Fruit fly (Drosophila melanogaster) whole organism, adult: Measurements from ENCODE around the gene sky.

Source experiments
- CG11617 ChIP-seq: fragments of 200-800 bp; sonication (Bioruptor generic); optimal IDR thresholded peaks from 2 replicates; lab custom pipeline; 2017; ENCODE audit warnings: mild to moderate bottlenecking, missing biosample characterization, missing genetic modification reagents, missing genetic modification characterization
- CG12768 ChIP-seq: fragments of 200-800 bp; sonication (Bioruptor generic); optimal IDR thresholded peaks from 2 replicates; lab custom pipeline; 2017; ENCODE audit warnings: missing biosample characterization, missing genetic modification characterization, mild to moderate bottlenecking, moderate library complexity, missing genetic modification reagents
- CG14711 ChIP-seq: fragments of 200-800 bp; sonication (Bioruptor generic); optimal IDR thresholded peaks from 2 replicates; lab custom pipeline; 2018; ENCODE audit warnings: missing biosample characterization, mild to moderate bottlenecking, missing genetic modification characterization, moderate library complexity
- CG1620 ChIP-seq: fragments of 200-800 bp; sonication (Bioruptor generic); optimal IDR thresholded peaks from 2 replicates; lab custom pipeline; 2016; ENCODE audit warnings: missing biosample characterization, missing genetic modification characterization
- CG33017 ChIP-seq: fragments of 200-800 bp; sonication (Bioruptor generic); optimal IDR thresholded peaks from 2 replicates; lab custom pipeline; 2018; ENCODE audit warnings: missing biosample characterization, mild to moderate bottlenecking, missing genetic modification characterization, moderate library complexity
- CG5204 ChIP-seq: fragments of 200-800 bp; sonication (Bioruptor generic); optimal IDR thresholded peaks from 2 replicates; lab custom pipeline; 2016; ENCODE audit warnings: missing biosample characterization, missing genetic modification characterization
- CG7045 ChIP-seq: fragments of 200-800 bp; sonication (Bioruptor generic); optimal IDR thresholded peaks from 2 replicates; lab custom pipeline; 2017; ENCODE audit warnings: missing biosample characterization, mild to moderate bottlenecking, missing genetic modification characterization
- CG7101 ChIP-seq: fragments of 200-800 bp; sonication (Bioruptor generic); optimal IDR thresholded peaks from 2 replicates; lab custom pipeline; 2018; ENCODE audit warnings: missing biosample characterization, mild to moderate bottlenecking, missing genetic modification characterization, moderate library complexity
- Clk ChIP-seq: fragments of 200-800 bp; sonication (Bioruptor generic); optimal IDR thresholded peaks from 2 replicates; lab custom pipeline; 2017; ENCODE audit warnings: missing biosample characterization, missing genetic modification characterization
- Crg-1 ChIP-seq: fragments of 200-800 bp; sonication (Bioruptor generic); optimal IDR thresholded peaks from 2 replicates; lab custom pipeline; 2016; ENCODE audit warnings: missing biosample characterization, missing genetic modification characterization
- Hr96 ChIP-seq: fragments of 200-800 bp; sonication (Bioruptor generic); optimal IDR thresholded peaks from 2 replicates; lab custom pipeline; 2016; ENCODE audit warnings: missing biosample characterization, missing genetic modification characterization
- Mnt ChIP-seq: fragments of 200-800 bp; sonication (Bioruptor generic); optimal IDR thresholded peaks from 2 replicates; lab custom pipeline; 2016; ENCODE audit warnings: missing biosample characterization, mild to moderate bottlenecking, missing genetic modification characterization
- bab1 ChIP-seq: fragments of 200-800 bp; sonication (Bioruptor generic); optimal IDR thresholded peaks from 3 replicates; lab custom pipeline; 2019; ENCODE audit warnings: missing biosample characterization, mild to moderate bottlenecking, missing genetic modification characterization, moderate library complexity
- cic ChIP-seq: fragments of 200-800 bp; sonication (Bioruptor generic); optimal IDR thresholded peaks from 2 replicates; lab custom pipeline; 2017; ENCODE audit warnings: missing biosample characterization, mild to moderate bottlenecking, missing genetic modification characterization, moderate library complexity
- cnc ChIP-seq, 2 experiments: fragments of >200 bp; optimal IDR thresholded peaks; 2 replicates each; lab custom pipeline; 2017
- kay ChIP-seq: fragments of 200-800 bp; sonication (Bioruptor generic); peaks from one replicate; lab custom pipeline; 2016; ENCODE audit warnings: missing biosample characterization, missing genetic modification characterization, borderline replicate concordance
- ovo ChIP-seq: fragments of 200-800 bp; sonication (Bioruptor generic); optimal IDR thresholded peaks from 2 replicates; lab custom pipeline; 2016; ENCODE audit warnings: missing biosample characterization, missing genetic modification characterization
- pad ChIP-seq: fragments of 200-800 bp; sonication (Bioruptor generic); optimal IDR thresholded peaks from 3 replicates; lab custom pipeline; 2017; ENCODE audit warnings: missing biosample characterization, missing genetic modification characterization, mild to moderate bottlenecking, moderate library complexity, missing genetic modification reagents
- tj ChIP-seq: fragments of 200-800 bp; sonication (Bioruptor generic); optimal IDR thresholded peaks from 3 replicates; lab custom pipeline; 2017; ENCODE audit warnings: missing biosample characterization, mild to moderate bottlenecking, missing genetic modification characterization, moderate library complexity
- toe ChIP-seq: fragments of 200-800 bp; sonication (Bioruptor generic); optimal IDR thresholded peaks from 2 replicates; lab custom pipeline; 2016; ENCODE audit warnings: missing biosample characterization, missing genetic modification characterization

The sky gene

DNA sequence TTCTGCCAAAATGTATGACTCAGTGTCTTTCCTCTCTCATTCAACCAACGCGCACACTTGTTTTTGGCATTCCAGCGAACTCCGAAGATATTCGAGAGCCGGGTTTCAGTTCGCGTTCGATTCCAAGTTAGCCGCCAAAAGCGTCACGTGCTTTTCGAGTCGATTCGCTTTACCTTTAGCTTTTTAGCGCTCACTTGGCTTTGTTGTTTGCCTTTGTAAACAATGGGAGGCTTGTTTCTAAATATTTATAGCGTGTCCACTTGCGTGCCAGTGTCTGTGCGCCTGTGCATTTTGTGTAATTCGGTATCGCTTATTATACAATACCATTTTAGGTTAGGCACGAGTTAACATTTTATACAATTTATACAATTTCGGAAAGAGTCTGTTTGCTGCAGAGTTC is 7.4 kb downstream of the sky start:
- TF ChIP-seq Crg-1 (GFP tag; lab: Kevin White, UChicago) (peak; percentile 7), CG7045 (GFP tag; lab: Kevin White, UChicago) (no peak), pad (GFP tag; lab: Kevin White, UChicago) (no peak), tj (GFP tag; lab: Kevin White, UChicago) (peak; percentile 16), CG12768 (GFP tag; lab: Kevin White, UChicago) (no peak), CG11617 (GFP tag; lab: Kevin White, UChicago) (no peak), bab1 (GFP tag; lab: Kevin White, UChicago) (no peak), cnc (optimal IDR thresholded peaks at IDR 0.05; lab: Kevin White, UChicago) (no peak), Hr96 (GFP tag; lab: Kevin White, UChicago) (no peak), Mnt (GFP tag; lab: Kevin White, UChicago) (peak; percentile 5)

- TF ChIP-seq toe (GFP tag; lab: Kevin White, UChicago) (no peak), Clk (no peak), CG5204 (GFP tag; lab: Kevin White, UChicago) (no peak), tj (GFP tag; lab: Kevin White, UChicago) (peak; percentile 96), bab1 (GFP tag; lab: Kevin White, UChicago) (no peak), CG12768 (GFP tag; lab: Kevin White, UChicago) (no peak)
Observed at dm6 chr2L:20909301-20909700, 9.4 kb downstream of the sky start.

dm6 chr2L:20907995-20908654 is 10.6 kb downstream of the sky start:
- TF ChIP-seq cnc (optimal IDR thresholded peaks at IDR 0.05; lab: Kevin White, UChicago) = no peak
- TF ChIP-seq tj (GFP tag; lab: Kevin White, UChicago) = peak; percentile 97
- TF ChIP-seq bab1 (GFP tag; lab: Kevin White, UChicago) = peak; percentile 4

dm6 chr2L:20905025-20905424 is 13.7 kb downstream of the sky start:
- peak; percentile 92 for TF ChIP-seq tj (GFP tag; lab: Kevin White, UChicago)
- TF ChIP-seq CG1620 (GFP tag; lab: Kevin White, UChicago) = no peak
- TF ChIP-seq CG33017 (tag; lab: Kevin White, UChicago) = no peak
- TF ChIP-seq Hr96 (GFP tag; lab: Kevin White, UChicago) = no peak
- TF ChIP-seq CG7045 (GFP tag; lab: Kevin White, UChicago) = no peak
- TF ChIP-seq CG14711 = no peak
- TF ChIP-seq CG12768 (GFP tag; lab: Kevin White, UChicago) = peak; percentile 20

- no peak for TF ChIP-seq CG1620 (GFP tag; lab: Kevin White, UChicago)
- TF ChIP-seq ovo = no peak
- peak; percentile 40 for TF ChIP-seq kay (GFP tag; lab: Kevin White, UChicago)
- TF ChIP-seq Crg-1 (GFP tag; lab: Kevin White, UChicago) = no peak
- TF ChIP-seq cic (GFP tag; lab: Kevin White, UChicago) = no peak
- no peak for TF ChIP-seq Clk
- no peak for TF ChIP-seq CG12768 (GFP tag; lab: Kevin White, UChicago)
- no peak for TF ChIP-seq CG5204 (GFP tag; lab: Kevin White, UChicago)
Observed at dm6 chr2L:20904327-20904726, 14.4 kb downstream of the sky start.

DNA sequence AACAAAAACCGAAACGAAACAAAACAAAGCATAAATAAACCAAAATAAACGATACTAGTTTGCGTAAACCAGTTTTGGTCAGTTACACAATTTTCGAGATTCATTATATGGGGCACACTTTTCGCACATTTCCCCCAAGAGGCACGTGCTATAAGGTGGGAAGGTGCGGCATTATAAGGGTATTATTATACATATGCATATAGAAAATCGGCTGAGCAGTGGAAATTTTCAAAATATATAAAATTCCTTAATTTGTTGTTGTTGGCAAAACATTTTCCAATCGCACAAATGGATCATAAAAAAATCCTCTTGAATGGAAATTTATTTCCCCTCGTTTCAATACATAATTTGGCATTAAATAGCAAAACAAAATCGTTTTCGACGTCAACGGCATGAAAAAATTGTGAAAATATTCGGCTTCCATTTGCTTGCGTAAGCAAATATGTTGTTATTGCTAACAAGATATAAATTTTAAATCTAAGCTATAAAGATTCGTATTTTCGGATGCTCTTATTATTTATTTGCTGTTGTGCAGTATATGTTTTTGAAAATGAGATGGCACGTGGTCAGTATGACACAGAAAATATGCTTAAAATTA is 20.2 kb downstream of the sky start:
- no peak for TF ChIP-seq CG12768 (GFP tag; lab: Kevin White, UChicago)
- TF ChIP-seq kay (GFP tag; lab: Kevin White, UChicago) = peak; percentile 58

DNA sequence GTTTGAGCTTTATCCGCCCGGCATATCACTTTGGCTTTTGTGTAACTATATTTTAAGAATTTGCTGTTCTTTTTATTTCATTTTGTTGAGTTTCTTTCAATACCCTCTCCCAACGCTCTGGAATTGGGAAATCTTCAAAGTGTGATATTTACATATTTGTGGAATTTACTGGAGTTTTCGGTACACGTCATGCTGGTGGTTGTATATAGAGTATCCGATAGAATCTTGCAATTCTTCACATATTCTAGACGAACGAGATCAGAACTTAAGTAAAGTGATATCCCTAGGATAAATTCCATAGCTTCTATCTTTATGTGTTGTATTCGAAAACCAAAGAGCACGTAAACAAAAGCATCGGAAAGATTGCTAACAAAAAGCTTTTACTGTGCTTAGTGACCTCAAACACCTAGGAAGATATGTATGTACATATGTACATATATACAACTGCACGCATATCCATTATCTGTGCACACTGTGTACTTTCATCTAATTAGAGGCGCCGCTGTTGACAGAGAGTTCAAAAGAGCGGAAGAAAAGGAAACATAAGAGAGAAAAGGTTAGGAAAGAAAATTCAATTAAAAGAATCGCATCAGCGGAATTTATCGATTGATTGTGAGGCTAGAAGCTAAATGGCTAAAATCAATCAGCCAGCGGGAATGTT is 21.9 kb downstream of the sky start:
- TF ChIP-seq pad (GFP tag; lab: Kevin White, UChicago) (no peak), CG33017 (tag; lab: Kevin White, UChicago) (peak; percentile 31), CG7045 (GFP tag; lab: Kevin White, UChicago) (peak; percentile 37), kay (GFP tag; lab: Kevin White, UChicago) (peak; percentile 76), CG7101 (tag; lab: Kevin White, UChicago) (peak; percentile 19), bab1 (GFP tag; lab: Kevin White, UChicago) (no peak), Mnt (GFP tag; lab: Kevin White, UChicago) (peak; percentile 37), tj (GFP tag; lab: Kevin White, UChicago) (peak; percentile 4), toe (GFP tag; lab: Kevin White, UChicago) (no peak), Crg-1 (GFP tag; lab: Kevin White, UChicago) (peak; percentile 52), Hr96 (GFP tag; lab: Kevin White, UChicago) (no peak), cnc (optimal IDR thresholded peaks at IDR 0.05; lab: Kevin White, UChicago) (no peak)
